Worm (Caenorhabditis elegans): Measurements from ENCODE around the gene srbc-54.

DNA sequence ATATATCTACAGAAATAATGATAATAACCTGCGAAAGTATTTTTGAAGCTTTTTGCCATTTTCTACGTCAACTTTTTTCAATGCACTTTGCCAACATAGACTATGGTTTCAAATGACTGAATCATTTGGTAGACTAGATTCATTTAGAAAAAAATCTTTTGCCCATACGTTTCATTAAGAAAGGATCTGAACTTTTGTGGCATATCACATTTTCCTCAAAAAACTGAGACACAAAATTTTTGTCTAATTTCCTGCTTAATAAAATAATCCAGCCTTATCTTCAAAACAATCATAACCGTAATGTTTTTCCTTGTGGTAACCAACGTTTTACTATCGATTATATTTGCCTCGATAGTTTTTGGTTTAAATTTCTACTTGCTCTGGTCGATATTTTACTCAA lies 7.4 kb downstream of the srbc-54 start, which contains the start of gene srbc-51:
- TF ChIP-seq him-1 (tag; optimal IDR thresholded peaks at IDR 0.05) (no peak), W03F9.2 (tag; optimal IDR thresholded peaks at IDR 0.05) (no peak), dao-5 (tag; optimal IDR thresholded peaks at IDR 0.05) (no peak)
